Worm (Caenorhabditis elegans) whole organism, mixed stage, embryonic: ENCODE measurements around the gene math-4.

Experiments used
- M03D4.4 ChIP-seq: sonication (generic microtip); optimal IDR thresholded peaks from 2 replicates; lab custom pipeline; 2017; ENCODE audit warnings: mild to moderate bottlenecking, missing genetic modification characterization, missing compliant biosample characterization
- bed-3 ChIP-seq: fragments of 200-800 bp; sonication (Bioruptor generic); optimal IDR thresholded peaks from 3 replicates; lab custom pipeline; 2018; ENCODE audit warnings: mild to moderate bottlenecking, missing genetic modification characterization, moderate library complexity, missing compliant biosample characterization
- blmp-1 ChIP-seq: fragments of 150-350 bp; optimal IDR thresholded peaks from 2 replicates; lab custom pipeline; 2014; ENCODE audit warnings: missing biosample characterization, missing genetic modification characterization
- ceh-39 ChIP-seq: fragments of 150-350 bp; optimal IDR thresholded peaks from 2 replicates; lab custom pipeline; 2014; ENCODE audit warnings: missing biosample characterization, missing genetic modification characterization
- ceh-43 ChIP-seq: fragments of 200-800 bp; sonication (Bioruptor generic); optimal IDR thresholded peaks from 2 replicates; lab custom pipeline; 2018; ENCODE audit warnings: mild to moderate bottlenecking, missing genetic modification characterization, moderate library complexity, missing compliant biosample characterization
- ceh-83 ChIP-seq: fragments of 200-800 bp; sonication (Bioruptor generic); optimal IDR thresholded peaks from 2 replicates; lab custom pipeline; 2018; ENCODE audit warnings: mild to moderate bottlenecking, missing genetic modification characterization, missing compliant biosample characterization
- cnd-1 ChIP-seq: fragments of 200-800 bp; sonication (Bioruptor generic); optimal IDR thresholded peaks from 2 replicates; lab custom pipeline; 2018; ENCODE audit warnings: mild to moderate bottlenecking, missing genetic modification characterization, missing compliant biosample characterization
- drap-1 ChIP-seq: fragments of 200-800 bp; sonication (Bioruptor generic); optimal IDR thresholded peaks from 3 replicates; lab custom pipeline; 2018; ENCODE audit warnings: mild to moderate bottlenecking, missing genetic modification characterization, missing compliant biosample characterization
- elt-1 ChIP-seq: sonication (generic microtip); optimal IDR thresholded peaks from 2 replicates; lab custom pipeline; 2017; ENCODE audit warnings: missing genetic modification characterization, mild to moderate bottlenecking, missing compliant biosample characterization, antibody characterized with exemption, moderate library complexity, borderline replicate concordance; ENCODE audit not compliant: insufficient read depth
- elt-3 ChIP-seq: fragments of 150-350 bp; optimal IDR thresholded peaks from 2 replicates; lab custom pipeline; 2014; ENCODE audit warnings: missing biosample characterization, missing genetic modification characterization
- flh-1 ChIP-seq: fragments of 200-800 bp; sonication (Bioruptor generic); optimal IDR thresholded peaks from 2 replicates; lab custom pipeline; 2018; ENCODE audit warnings: mild to moderate bottlenecking, missing genetic modification characterization, moderate library complexity, missing compliant biosample characterization
- ham-2 ChIP-seq: fragments of 200-800 bp; sonication (Bioruptor generic); optimal IDR thresholded peaks from 2 replicates; lab custom pipeline; 2018; ENCODE audit warnings: mild to moderate bottlenecking, missing genetic modification characterization, missing compliant biosample characterization
- lin-13 ChIP-seq: fragments of 150-350 bp; optimal IDR thresholded peaks from 2 replicates; lab custom pipeline; 2014; ENCODE audit warnings: missing biosample characterization, missing genetic modification characterization
- lin-32 ChIP-seq: fragments of 200-800 bp; sonication (Bioruptor generic); optimal IDR thresholded peaks from 2 replicates; lab custom pipeline; 2018; ENCODE audit warnings: mild to moderate bottlenecking, missing genetic modification characterization, missing compliant biosample characterization
- lsy-2 ChIP-seq: fragments of 150-350 bp; optimal IDR thresholded peaks from 2 replicates; lab custom pipeline; 2014; ENCODE audit warnings: missing biosample characterization, missing genetic modification characterization
- mab-5 ChIP-seq: fragments of 150-350 bp; optimal IDR thresholded peaks from 2 replicates; lab custom pipeline; 2014; ENCODE audit warnings: missing biosample characterization, missing genetic modification characterization
- mep-1 ChIP-seq: fragments of 150-350 bp; optimal IDR thresholded peaks from 2 replicates; lab custom pipeline; 2017; ENCODE audit warnings: missing biosample characterization, missing genetic modification reagents, missing genetic modification characterization, inconsistent platforms
- mls-2 ChIP-seq: sonication (generic microtip); optimal IDR thresholded peaks from 2 replicates; lab custom pipeline; 2016; ENCODE audit warnings: mild to moderate bottlenecking, missing genetic modification characterization, moderate library complexity, missing compliant biosample characterization
- nhr-2 ChIP-seq: fragments of 150-350 bp; optimal IDR thresholded peaks from 2 replicates; lab custom pipeline; 2014; ENCODE audit warnings: missing biosample characterization, missing genetic modification characterization
- nhr-76 ChIP-seq: sonication (generic microtip); optimal IDR thresholded peaks from 2 replicates; lab custom pipeline; 2017; ENCODE audit warnings: missing biosample characterization, missing genetic modification characterization
- pha-4 ChIP-seq: fragments of 150-350 bp; optimal IDR thresholded peaks from 2 replicates; lab custom pipeline; 2018; ENCODE audit warnings: missing biosample characterization, missing genetic modification reagents, missing genetic modification characterization
- sem-2 ChIP-seq: fragments of 200-800 bp; sonication (Bioruptor generic); optimal IDR thresholded peaks from 2 replicates; lab custom pipeline; 2018; ENCODE audit warnings: mild to moderate bottlenecking, missing genetic modification characterization, missing compliant biosample characterization
- snpc-4 ChIP-seq: fragments of 150-350 bp; optimal IDR thresholded peaks from 2 replicates; lab custom pipeline; 2014; ENCODE audit warnings: missing biosample characterization, missing genetic modification characterization
- sptf-1 ChIP-seq: sonication (generic microtip); optimal IDR thresholded peaks from 2 replicates; lab custom pipeline; 2017; ENCODE audit warnings: mild to moderate bottlenecking, missing genetic modification characterization, moderate library complexity, missing compliant biosample characterization
- tbx-8 ChIP-seq: fragments of 200-800 bp; sonication (Bioruptor generic); optimal IDR thresholded peaks from 2 replicates; lab custom pipeline; 2018; ENCODE audit warnings: mild to moderate bottlenecking, missing genetic modification characterization, moderate library complexity, missing compliant biosample characterization
- unc-120 ChIP-seq: sonication (generic microtip); optimal IDR thresholded peaks from 2 replicates; lab custom pipeline; 2017; ENCODE audit warnings: missing genetic modification characterization, missing compliant biosample characterization; ENCODE audit not compliant: poor library complexity, severe bottlenecking
- unc-39 ChIP-seq: fragments of 150-350 bp; optimal IDR thresholded peaks from 2 replicates; lab custom pipeline; 2014; ENCODE audit warnings: missing biosample characterization, missing genetic modification characterization
- unc-62 ChIP-seq: fragments of 150-350 bp; optimal IDR thresholded peaks from 2 replicates; lab custom pipeline; 2014; ENCODE audit warnings: missing biosample characterization, missing genetic modification reagents, missing genetic modification characterization
- zip-8 ChIP-seq: fragments of 150-350 bp; optimal IDR thresholded peaks from 2 replicates; lab custom pipeline; 2014; ENCODE audit warnings: missing biosample characterization, missing genetic modification characterization
- ztf-11 ChIP-seq: fragments of 150-350 bp; optimal IDR thresholded peaks from 2 replicates; lab custom pipeline; 2014; ENCODE audit warnings: missing biosample characterization, missing genetic modification characterization

The math-4 gene

DNA sequence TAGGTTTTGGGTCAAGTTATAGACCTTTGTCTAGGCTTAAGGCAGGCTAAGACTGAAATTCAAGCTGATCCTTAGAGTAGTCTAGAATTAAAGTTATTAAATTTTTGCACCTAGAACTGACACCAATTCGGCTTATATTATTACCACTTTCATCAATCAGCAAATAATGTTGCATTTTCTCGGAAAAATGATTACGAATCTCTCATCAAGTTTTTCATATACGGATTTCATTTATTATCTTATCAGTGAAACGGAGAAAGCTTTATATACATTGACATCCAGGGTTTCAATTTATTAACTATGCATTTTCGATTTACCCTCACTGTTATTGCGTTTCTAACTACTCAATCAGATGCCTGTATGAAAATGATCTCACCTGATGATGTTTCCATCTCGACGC, 41.1 kb downstream of the math-4 start, which contains the start of gene K07G6.1:
TSS of gene K07G6.1 (plus strand) at position 301 of the 400 bp plus-strand sequence.
- TF ChIP-seq zip-8 (no peak), ceh-43 (no peak), pha-4 (tag; lab: Kevin White, UChicago) (no peak), flh-1 (GFP tag; lab: Kevin White, UChicago) (no peak), sptf-1 (tag; lab: Kevin White, UChicago) (no peak), ceh-83 (GFP tag; lab: Kevin White, UChicago) (no peak), mls-2 (no peak), ztf-11 (tag; lab: Kevin White, UChicago) (no peak), sem-2 (GFP tag; lab: Kevin White, UChicago) (no peak), mab-5 (tag; lab: Kevin White, UChicago) (no peak), mep-1 (no peak), lsy-2 (tag; lab: Kevin White, UChicago) (no peak), lin-13 (no peak), elt-3 (tag; lab: Kevin White, UChicago) (no peak), cnd-1 (no peak), blmp-1 (tag; lab: Kevin White, UChicago) (no peak), unc-39 (tag; lab: Kevin White, UChicago) (no peak), elt-1 (tag; lab: Kevin White, UChicago) (no peak), snpc-4 (tag; lab: Kevin White, UChicago) (no peak), nhr-2 (tag; lab: Kevin White, UChicago) (no peak)

DNA sequence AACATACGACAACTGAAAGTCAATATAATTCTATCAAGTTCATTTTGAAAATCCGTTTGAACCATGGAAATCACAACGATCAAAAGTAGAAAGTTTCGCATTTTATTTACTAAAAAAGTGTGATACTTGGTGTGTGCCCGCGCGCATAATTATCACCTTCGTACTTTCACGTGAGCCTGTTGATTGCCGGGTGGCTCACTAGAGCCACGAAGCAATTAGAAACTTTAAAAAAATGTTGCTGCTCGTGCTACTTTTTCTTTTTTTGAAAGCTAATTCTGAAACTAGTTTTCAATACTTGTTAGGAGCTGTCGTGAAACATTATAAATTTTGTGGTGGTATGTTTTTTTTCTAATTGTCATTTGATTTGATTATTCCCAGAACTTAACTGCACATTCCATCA, 43.5 kb downstream of the math-4 start, which contains the start of the genes irld-9 and irld-33:
TSS of gene irld-9 (minus strand) at position 101 of the 400 bp plus-strand sequence.
TSS of gene irld-33 (plus strand) at position 209 of the 400 bp plus-strand sequence.
- TF ChIP-seq drap-1 (no peak), nhr-76 (tag; lab: Kevin White, UChicago) (no peak), sptf-1 (tag; lab: Kevin White, UChicago) (no peak), bed-3 (GFP tag; lab: Kevin White, UChicago) (no peak), elt-1 (tag; lab: Kevin White, UChicago) (no peak), unc-62 (GFP tag; lab: Kevin White, UChicago) (no peak), M03D4.4 (tag; lab: Kevin White, UChicago) (no peak), ceh-43 (no peak), snpc-4 (tag; lab: Kevin White, UChicago) (no peak), ham-2 (GFP tag; lab: Kevin White, UChicago) (no peak), ceh-83 (GFP tag; lab: Kevin White, UChicago) (no peak), lin-32 (GFP tag; lab: Kevin White, UChicago) (no peak), lsy-2 (tag; lab: Kevin White, UChicago) (no peak), mep-1 (no peak), tbx-8 (GFP tag; lab: Kevin White, UChicago) (no peak), mls-2 (no peak), nhr-2 (tag; lab: Kevin White, UChicago) (no peak)

DNA sequence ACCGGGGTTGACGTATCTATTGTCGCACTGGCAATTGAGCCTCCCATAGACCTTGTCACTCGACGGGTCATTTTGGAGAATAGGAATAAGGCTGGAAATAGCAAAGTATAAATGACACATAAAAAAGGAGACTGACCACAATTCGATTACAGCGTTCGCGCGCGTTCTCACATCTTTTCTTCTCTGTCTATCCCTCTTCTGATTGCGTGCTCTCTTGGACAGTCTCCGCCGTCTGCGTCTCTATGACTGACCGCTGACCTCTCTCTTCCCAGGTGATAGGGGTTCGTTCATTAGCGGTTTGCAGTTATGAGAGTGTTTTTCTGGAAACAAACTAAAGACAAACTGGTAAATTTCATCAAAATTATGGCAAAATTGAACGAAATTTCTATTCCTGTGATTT, 46.0 kb downstream of the math-4 start, which contains the start of gene ceh-83:
TSS of gene ceh-83 (minus strand) at position 181 of the 400 bp plus-strand sequence.
- TF ChIP-seq unc-62 (GFP tag; lab: Kevin White, UChicago), result no peak
- no peak for TF ChIP-seq nhr-2 (tag; lab: Kevin White, UChicago)
- no peak for TF ChIP-seq unc-120 (tag; lab: Kevin White, UChicago)
- no peak for TF ChIP-seq elt-1 (tag; lab: Kevin White, UChicago)
- TF ChIP-seq mls-2, result no peak
- TF ChIP-seq flh-1 (GFP tag; lab: Kevin White, UChicago), result no peak

DNA sequence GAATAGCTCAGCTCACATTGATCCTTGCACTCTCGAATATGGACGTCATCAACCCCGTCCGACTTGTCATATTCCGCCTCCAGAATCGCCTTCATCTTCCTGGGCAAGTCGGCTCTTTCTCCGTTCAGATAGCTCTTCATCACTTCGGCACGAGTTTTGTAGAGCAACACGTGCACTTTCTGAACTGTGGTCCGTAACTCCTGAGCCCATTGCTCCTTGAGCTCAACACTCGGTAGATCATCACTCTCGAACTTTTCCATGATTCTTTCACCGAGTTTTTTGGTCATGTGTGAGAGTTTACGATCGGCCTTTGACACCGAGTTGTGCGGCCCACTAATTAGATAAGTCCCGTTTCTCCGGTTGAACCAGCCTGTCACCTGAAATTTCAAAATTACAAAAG, 47.2 kb downstream of the math-4 start:
- no peak for TF ChIP-seq sem-2 (GFP tag; lab: Kevin White, UChicago)
- no peak for TF ChIP-seq ceh-39 (tag; lab: Kevin White, UChicago)
- no peak for TF ChIP-seq mep-1
- TF ChIP-seq lin-13, result no peak
- no peak for TF ChIP-seq ceh-43
- no peak for TF ChIP-seq mab-5 (tag; lab: Kevin White, UChicago)
- no peak for TF ChIP-seq cnd-1
- TF ChIP-seq ztf-11 (tag; lab: Kevin White, UChicago), result no peak
- no peak for TF ChIP-seq bed-3 (GFP tag; lab: Kevin White, UChicago)
- TF ChIP-seq flh-1 (GFP tag; lab: Kevin White, UChicago), result no peak

DNA sequence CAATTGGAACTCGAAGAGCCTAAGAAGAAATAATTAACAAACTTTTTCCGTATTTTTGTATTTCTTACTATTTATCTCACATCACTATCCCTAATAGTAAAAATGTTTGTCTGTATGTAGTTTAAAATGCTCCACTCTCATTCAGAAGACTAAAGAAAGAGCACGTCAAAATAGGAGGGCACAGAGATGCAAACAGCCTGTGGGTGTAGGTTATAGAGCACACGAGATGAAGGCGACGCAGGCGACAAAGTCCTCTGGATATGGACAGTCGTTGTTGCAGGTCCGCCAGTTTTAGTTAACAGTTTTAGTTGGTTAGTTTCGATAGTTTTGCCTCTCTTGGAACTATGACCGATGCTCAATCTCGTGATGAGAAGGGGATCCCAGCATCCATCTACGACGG, 50.4 kb downstream of the math-4 start, which contains the start of gene ceh-82:
TSS of gene ceh-82 (plus strand) at position 301 of the 400 bp plus-strand sequence.
- TF ChIP-seq ceh-39 (tag; lab: Kevin White, UChicago) (no peak), unc-39 (tag; lab: Kevin White, UChicago) (no peak), mep-1 (no peak), pha-4 (tag; lab: Kevin White, UChicago) (no peak), nhr-76 (tag; lab: Kevin White, UChicago) (no peak), sptf-1 (tag; lab: Kevin White, UChicago) (no peak), cnd-1 (no peak)
- TF ChIP-seq, all 35 proteins: peak for 0
